Worm (Caenorhabditis elegans) whole organism, L4/young adult: ENCODE data around the gene C50F4.10.

ENCODE experiments used
- W03F9.2 ChIP-seq: fragments of 150-350 bp; optimal IDR thresholded peaks from 2 replicates; lab custom pipeline; 2014; ENCODE audit warnings: missing biosample characterization, missing genetic modification characterization
- him-1 ChIP-seq: sonication (generic microtip); optimal IDR thresholded peaks from 2 replicates; lab custom pipeline; 2016; ENCODE audit warnings: missing genotype, missing genetic modification reagents, missing genetic modification characterization, missing compliant biosample characterization

DNA sequence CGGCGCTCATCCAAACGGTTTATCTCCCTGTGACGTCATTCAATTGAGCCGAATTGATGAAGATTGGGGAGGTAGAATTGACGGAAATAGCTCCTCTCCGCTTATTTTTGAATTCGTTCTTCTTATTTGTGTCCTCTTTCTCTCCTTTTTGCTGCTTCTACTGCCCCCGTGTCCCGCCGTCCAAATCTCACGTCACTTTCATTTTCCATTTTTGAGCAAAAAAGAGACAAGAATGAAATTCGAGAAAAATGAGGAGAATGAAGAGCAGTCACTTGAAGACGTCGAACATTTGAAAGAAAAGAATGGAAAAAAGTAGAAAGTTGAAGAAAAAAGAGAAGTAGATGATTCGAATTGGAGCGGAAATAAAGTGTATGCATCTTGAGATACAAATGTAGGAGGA lies 32.2 kb upstream of the C50F4.10 start:
- TF ChIP-seq him-1 (tag; lab: Kevin White, UChicago) (no peak), W03F9.2 (tag; lab: Kevin White, UChicago) (no peak)
